Worm (Caenorhabditis elegans): ENCODE measurements around the gene gst-6.
"Not testable (repeated sequence)": the region's sequence is repeated elsewhere in the genome, so short reads cannot be mapped to it uniquely, and the experiment has no call there.

The gst-6 gene

DNA sequence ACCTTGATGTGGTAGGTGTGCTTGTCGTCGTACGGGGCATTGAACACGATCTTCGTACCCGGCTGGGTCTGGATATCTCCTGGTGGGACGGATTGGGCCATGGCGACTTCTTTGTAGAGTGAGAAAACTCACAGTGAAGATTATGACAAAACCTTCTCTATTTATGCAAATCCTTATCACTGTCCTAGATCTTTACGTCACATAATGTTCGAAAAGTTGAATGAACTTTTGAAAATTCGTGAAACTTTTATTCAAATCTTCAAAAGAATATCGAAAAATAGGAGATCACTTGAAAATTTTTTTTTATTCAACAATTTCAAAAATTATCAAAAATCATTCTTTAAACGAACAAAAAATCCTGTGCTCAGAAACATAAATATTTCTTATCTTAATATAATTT, 12.9 kb downstream of the gst-6 start, which contains the start of gene msp-33:
Gene msp-33, minus strand, starts transcription at position 101 of the 400 bp plus-strand sequence.
- TF ChIP-seq aly-2 (tag; optimal IDR thresholded peaks at IDR 0.05) (no peak), nhr-10 (tag; optimal IDR thresholded peaks at IDR 0.05) (no peak), sem-4 (tag; optimal IDR thresholded peaks at IDR 0.05) (no peak), mbf-1 (tag; optimal IDR thresholded peaks at IDR 0.05) (no peak), fos-1 (tag; optimal IDR thresholded peaks at IDR 0.05) (no peak), ztf-1 (GFP tag; conservative IDR thresholded peaks at IDR 0.05) (no peak), snpc-4 (tag; optimal IDR thresholded peaks at IDR 0.05) (no peak), unc-55 (GFP tag; optimal IDR thresholded peaks at IDR 0.05) (no peak), mab-5 (tag; optimal IDR thresholded peaks at IDR 0.05) (no peak), lin-11 (tag; optimal IDR thresholded peaks at IDR 0.05) (no peak), ZK546.5 (tag; optimal IDR thresholded peaks at IDR 0.05) (no peak), nhr-11 (tag; optimal IDR thresholded peaks at IDR 0.05) (no peak)

DNA sequence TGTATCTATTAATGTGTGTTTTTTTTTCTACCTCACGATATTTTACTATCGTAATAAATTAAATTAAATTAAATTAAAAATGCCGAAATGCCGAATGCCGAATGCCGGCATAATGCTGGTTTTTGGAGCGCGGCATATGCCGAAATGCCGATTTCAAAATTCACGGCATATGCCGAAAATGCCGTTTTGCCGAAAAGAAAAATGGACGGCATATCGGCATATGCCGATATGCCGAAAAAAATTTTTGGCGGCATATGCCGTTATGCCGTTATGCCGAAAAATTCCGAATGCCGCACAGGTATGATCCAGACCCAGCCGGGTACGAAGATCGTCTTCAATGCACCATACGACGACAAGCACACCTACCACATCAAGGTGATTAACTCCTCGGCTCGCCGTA, 18.8 kb downstream of the gst-6 start, which contains the start of gene msp-32:
Gene msp-32, plus strand, starts transcription at position 301 of the 400 bp plus-strand sequence.
- not testable (repeated sequence) for TF ChIP-seq unc-62 (GFP tag; optimal IDR thresholded peaks at IDR 0.05); nhr-25 (tag; optimal IDR thresholded peaks at IDR 0.05); C34F6.9 (tag; optimal IDR thresholded peaks at IDR 0.05)

DNA sequence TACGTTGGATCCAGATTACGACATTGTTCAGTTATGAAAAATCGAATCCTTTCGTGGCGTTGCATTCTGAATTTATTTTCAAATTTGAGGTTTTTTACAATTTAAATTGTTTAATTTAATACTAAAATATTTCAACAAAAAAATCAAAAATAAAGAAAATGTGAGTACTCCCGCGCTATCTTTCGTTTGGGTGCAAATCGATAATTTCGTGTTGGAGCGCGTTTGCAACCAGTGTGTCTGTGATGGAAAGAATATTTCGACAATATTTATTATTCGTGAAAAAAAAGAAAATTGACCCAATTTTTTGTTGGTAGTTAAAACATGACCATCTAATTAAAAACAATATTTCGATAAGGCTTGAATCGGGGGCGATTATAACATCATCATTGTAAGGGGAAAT, 22.3 kb downstream of the gst-6 start, which contains the start of gene R05F9.9:
Gene R05F9.9, minus strand, starts transcription at position 66 of the 400 bp plus-strand sequence.
- TF ChIP-seq ama-1 (optimal IDR thresholded peaks at IDR 0.05) (peak; percentile 62), gmeb-1 (tag; optimal IDR thresholded peaks at IDR 0.05) (peak; percentile 15), snpc-4 (tag; optimal IDR thresholded peaks at IDR 0.05) (no peak), lin-13 (GFP tag; optimal IDR thresholded peaks at IDR 0.05) (peak; percentile 16), ztf-11 (tag; optimal IDR thresholded peaks at IDR 0.05) (no peak), crh-2 (tag; optimal IDR thresholded peaks at IDR 0.05) (peak; percentile 72), lsy-2 (tag; optimal IDR thresholded peaks at IDR 0.05) (peak in 1 of 2 experiments; percentile 74), nhr-129 (tag; optimal IDR thresholded peaks at IDR 0.05) (peak; percentile 2), unc-55 (GFP tag; optimal IDR thresholded peaks at IDR 0.05) (peak; percentile 70), C34F6.9 (tag; optimal IDR thresholded peaks at IDR 0.05) (peak; percentile 67), ztf-4 (tag; optimal IDR thresholded peaks at IDR 0.05) (peak; percentile 82)

DNA sequence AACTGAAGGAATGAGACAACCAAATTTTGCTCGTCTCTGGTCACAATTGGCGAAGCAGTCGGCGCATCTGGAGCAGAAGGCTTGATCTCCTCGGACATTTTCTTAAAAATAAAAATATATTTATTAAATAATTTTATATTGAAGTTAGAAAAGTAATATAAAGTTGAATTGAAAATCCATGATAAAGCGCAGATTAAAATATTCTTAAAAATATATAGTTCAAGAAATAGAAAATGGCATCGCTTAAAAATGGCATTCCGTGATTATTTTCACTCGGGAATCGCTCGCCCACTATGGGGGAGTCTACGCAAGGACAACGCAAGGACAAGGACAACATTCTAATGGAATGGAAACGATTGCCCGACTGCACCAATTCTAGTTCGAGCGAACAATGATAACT, 24.0 kb downstream of the gst-6 start, which contains the start of gene sgt-1:
Gene sgt-1, minus strand, starts transcription at position 101 of the 400 bp plus-strand sequence.
- not testable (repeated sequence) for TF ChIP-seq alr-1, nhr-10, lsy-2 (tag; optimal IDR thresholded peaks at IDR 0.05)

DNA sequence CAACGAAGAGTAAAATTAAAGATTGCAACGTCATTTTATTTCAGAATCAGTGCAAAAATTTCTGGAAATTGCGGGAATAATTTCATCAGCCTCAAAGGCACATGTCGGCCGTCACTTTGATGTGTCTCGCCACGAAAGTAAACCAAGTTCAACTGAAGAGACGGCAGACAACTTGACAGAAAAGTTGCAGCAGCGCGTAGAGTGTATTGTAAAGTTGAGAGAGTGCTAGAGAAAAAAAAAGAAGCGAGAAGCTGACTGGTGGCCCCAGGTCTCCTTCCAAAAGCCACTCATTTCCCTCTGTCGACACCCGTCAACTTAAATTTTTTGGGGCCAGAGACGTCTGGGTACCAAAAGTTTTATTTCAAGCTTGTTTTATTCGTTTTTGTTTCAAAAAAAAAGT, 24.6 kb downstream of the gst-6 start:
- no peak for TF ChIP-seq elt-3 (tag; optimal IDR thresholded peaks at IDR 0.05)
- TF ChIP-seq C34F6.9 (tag; optimal IDR thresholded peaks at IDR 0.05), result peak; percentile 92
- no peak for TF ChIP-seq egl-27 (tag; optimal IDR thresholded peaks at IDR 0.05)
- TF ChIP-seq Y55F3AM.14 (GFP tag; optimal IDR thresholded peaks at IDR 0.05), result no peak
- TF ChIP-seq lin-13 (GFP tag; optimal IDR thresholded peaks at IDR 0.05), result peak; percentile 58
- peak; percentile 25 for TF ChIP-seq mab-5 (tag; optimal IDR thresholded peaks at IDR 0.05)
- TF ChIP-seq mdl-1 (tag; optimal IDR thresholded peaks at IDR 0.05), result peak; percentile 38 to 59
- TF ChIP-seq nhr-25 (tag; optimal IDR thresholded peaks at IDR 0.05), result peak; percentile 69
- no peak for TF ChIP-seq ceh-16 (tag; optimal IDR thresholded peaks at IDR 0.05)
- TF ChIP-seq lsy-2 (tag; optimal IDR thresholded peaks at IDR 0.05), result peak in 1 of 2 experiments; percentile 83
- TF ChIP-seq crh-2 (tag; optimal IDR thresholded peaks at IDR 0.05), result peak; percentile 87
- peak; percentile 59 for TF ChIP-seq ama-1 (optimal IDR thresholded peaks at IDR 0.05)
- no peak for TF ChIP-seq skn-1 (tag; optimal IDR thresholded peaks at IDR 0.05)
- TF ChIP-seq lin-39 (tag; optimal IDR thresholded peaks at IDR 0.05), result no peak
- peak; percentile 93 for TF ChIP-seq unc-55 (GFP tag; optimal IDR thresholded peaks at IDR 0.05)
- no peak for TF ChIP-seq ZK546.5 (tag; optimal IDR thresholded peaks at IDR 0.05)
- no peak for TF ChIP-seq nhr-10 (tag; optimal IDR thresholded peaks at IDR 0.05)
- TF ChIP-seq ceh-82 (tag; optimal IDR thresholded peaks at IDR 0.05), result no peak
- no peak for TF ChIP-seq nhr-12 (tag; optimal IDR thresholded peaks at IDR 0.05)
- peak; percentile 76 for TF ChIP-seq F13H6.1 (tag; optimal IDR thresholded peaks at IDR 0.05)
- TF ChIP-seq sem-4 (tag; optimal IDR thresholded peaks at IDR 0.05), result peak; percentile 43
- peak; percentile 64 for TF ChIP-seq snpc-4 (tag; optimal IDR thresholded peaks at IDR 0.05)
- TF ChIP-seq ztf-4 (tag; optimal IDR thresholded peaks at IDR 0.05), result peak; percentile 39
- peak; percentile 71 for TF ChIP-seq gmeb-1 (tag; optimal IDR thresholded peaks at IDR 0.05)
- peak; percentile 6 for TF ChIP-seq nhr-6 (tag; optimal IDR thresholded peaks at IDR 0.05)
- TF ChIP-seq mbf-1 (tag; optimal IDR thresholded peaks at IDR 0.05), result no peak
- TF ChIP-seq zag-1 (tag; optimal IDR thresholded peaks at IDR 0.05), result peak; percentile 51
- no peak for TF ChIP-seq ztf-11 (tag; optimal IDR thresholded peaks at IDR 0.05)
- peak; percentile 89 for TF ChIP-seq nhr-129 (tag; optimal IDR thresholded peaks at IDR 0.05)
- TF ChIP-seq dmd-4 (tag; optimal IDR thresholded peaks at IDR 0.05), result no peak
- TF ChIP-seq unc-39 (tag; optimal IDR thresholded peaks at IDR 0.05), result no peak
- peak; percentile 71 for TF ChIP-seq fos-1 (tag; optimal IDR thresholded peaks at IDR 0.05)
- TF ChIP-seq nhr-21 (tag; optimal IDR thresholded peaks at IDR 0.05), result peak; percentile 31
- TF ChIP-seq sma-9 (GFP tag; optimal IDR thresholded peaks at IDR 0.05), result peak; percentile 70
- no peak for TF ChIP-seq sma-9 (tag; optimal IDR thresholded peaks at IDR 0.05)
- no peak for TF ChIP-seq elt-1 (tag; optimal IDR thresholded peaks at IDR 0.05)
- TF ChIP-seq nhr-23 (tag; optimal IDR thresholded peaks at IDR 0.05), result no peak
- peak; percentile 41 for TF ChIP-seq lin-11 (tag; optimal IDR thresholded peaks at IDR 0.05)

All from whole organism, L2 larva.